Fruit fly (Drosophila melanogaster) whole organism, embryonic: ENCODE results near the gene CG9483.
A peak's percentile ranks its signal among the peaks of the same experiment; 100 is the strongest.

Source experiments
- Adf1 ChIP-seq: fragments of 200-800 bp; sonication (Bioruptor generic); IDR thresholded peaks from 2 replicates; pipeline ENCODE4 v1.3.6; 2022; ENCODE audit warnings: missing biosample characterization, missing genetic modification characterization
- Atf3 ChIP-seq: fragments of 200-800 bp; sonication (Bioruptor generic); optimal IDR thresholded peaks from 3 replicates; lab custom pipeline; 2016; ENCODE audit warnings: missing biosample characterization, missing genetic modification characterization
- CG10462 ChIP-seq: fragments of 200-800 bp; sonication (Bioruptor generic); optimal IDR thresholded peaks from 2 replicates; lab custom pipeline; 2016; ENCODE audit warnings: missing biosample characterization, missing genetic modification characterization
- CG13894 ChIP-seq: fragments of 200-800 bp; sonication (Bioruptor generic); optimal IDR thresholded peaks from 3 replicates; lab custom pipeline; 2018; ENCODE audit warnings: missing biosample characterization, mild to moderate bottlenecking, missing genetic modification characterization, moderate library complexity
- CG14710 ChIP-seq: fragments of 200-800 bp; sonication (Bioruptor generic); optimal IDR thresholded peaks from 3 replicates; lab custom pipeline; 2019; ENCODE audit warnings: missing biosample characterization, mild to moderate bottlenecking, missing genetic modification characterization, moderate library complexity
- CG15011 ChIP-seq: fragments of 200-800 bp; sonication (Bioruptor generic); optimal IDR thresholded peaks from 3 replicates; lab custom pipeline; 2018; ENCODE audit warnings: missing biosample characterization, mild to moderate bottlenecking, missing genetic modification characterization
- CG15601 ChIP-seq: fragments of 200-800 bp; sonication (Bioruptor generic); optimal IDR thresholded peaks from 3 replicates; lab custom pipeline; 2019; ENCODE audit warnings: missing biosample characterization, mild to moderate bottlenecking, missing genetic modification characterization, moderate library complexity
- CG16815 ChIP-seq: fragments of 200-800 bp; sonication (Bioruptor generic); optimal IDR thresholded peaks from 3 replicates; lab custom pipeline; 2017; ENCODE audit warnings: missing biosample characterization, mild to moderate bottlenecking, missing genetic modification characterization
- CG1792 ChIP-seq: fragments of 200-800 bp; sonication (Bioruptor generic); optimal IDR thresholded peaks from 2 replicates; lab custom pipeline; 2016; ENCODE audit warnings: missing biosample characterization, missing genetic modification characterization
- CG2116 ChIP-seq: fragments of 200-800 bp; sonication (Bioruptor generic); optimal IDR thresholded peaks from 3 replicates; lab custom pipeline; 2018; ENCODE audit warnings: missing biosample characterization, mild to moderate bottlenecking, missing genetic modification characterization
- CG30020 ChIP-seq: fragments of 200-800 bp; optimal IDR thresholded peaks from 2 replicates; lab custom pipeline; 2019; ENCODE audit warnings: missing biosample characterization, mild to moderate bottlenecking, missing genetic modification characterization, moderate library complexity
- CG30431 ChIP-seq: fragments of 200-800 bp; sonication (Bioruptor generic); optimal IDR thresholded peaks from 2 replicates; lab custom pipeline; 2017; ENCODE audit warnings: missing biosample characterization, missing genetic modification characterization
- CG31388 ChIP-seq: fragments of 200-800 bp; sonication (Bioruptor generic); optimal IDR thresholded peaks from 2 replicates; lab custom pipeline; 2016; ENCODE audit warnings: missing biosample characterization, missing genetic modification characterization
- CG3163 ChIP-seq: fragments of 200-800 bp; sonication (Bioruptor generic); optimal IDR thresholded peaks from 3 replicates; lab custom pipeline; 2016; ENCODE audit warnings: missing biosample characterization, missing genetic modification characterization
- CG32767 ChIP-seq: fragments of 200-800 bp; sonication (Bioruptor generic); IDR thresholded peaks from 2 replicates; pipeline ENCODE4 v1.3.6; 2022; ENCODE audit warnings: missing biosample characterization, missing genetic modification characterization
- CG3281 ChIP-seq: fragments of 200-800 bp; sonication (Bioruptor generic); optimal IDR thresholded peaks from 3 replicates; lab custom pipeline; 2017; ENCODE audit warnings: missing biosample characterization, mild to moderate bottlenecking, missing genetic modification characterization
- CG33213 ChIP-seq: fragments of 200-800 bp; sonication (Bioruptor generic); optimal IDR thresholded peaks from 3 replicates; lab custom pipeline; 2016; ENCODE audit warnings: missing biosample characterization, missing genetic modification characterization
- CG4404 ChIP-seq: fragments of 200-800 bp; sonication (Bioruptor generic); IDR thresholded peaks from 2 replicates; pipeline ENCODE4 v1.3.6; 2022; ENCODE audit warnings: missing biosample characterization, missing genetic modification characterization
- CG6765 ChIP-seq: fragments of 200-800 bp; sonication (Bioruptor generic); optimal IDR thresholded peaks from 3 replicates; lab custom pipeline; 2017; ENCODE audit warnings: missing biosample characterization, mild to moderate bottlenecking, missing genetic modification characterization
- CG8388 ChIP-seq: fragments of 200-800 bp; sonication (Bioruptor generic); optimal IDR thresholded peaks from 2 replicates; lab custom pipeline; 2019; ENCODE audit warnings: missing biosample characterization, mild to moderate bottlenecking, missing genetic modification characterization, moderate library complexity
- CG9609 ChIP-seq: fragments of 200-800 bp; sonication (Bioruptor generic); optimal IDR thresholded peaks from 3 replicates; lab custom pipeline; 2016; ENCODE audit warnings: missing biosample characterization, missing genetic modification characterization
- CG9727 ChIP-seq: fragments of 200-800 bp; sonication (Bioruptor generic); optimal IDR thresholded peaks from 3 replicates; lab custom pipeline; 2017; ENCODE audit warnings: missing biosample characterization, mild to moderate bottlenecking, missing genetic modification characterization
- CHES-1-like ChIP-seq: fragments of 200-800 bp; sonication (Bioruptor generic); optimal IDR thresholded peaks from 2 replicates; lab custom pipeline; 2016; ENCODE audit warnings: missing biosample characterization, missing genetic modification characterization
- Ets97D ChIP-seq: fragments of 200-800 bp; sonication (Bioruptor generic); optimal IDR thresholded peaks from 3 replicates; lab custom pipeline; 2016; ENCODE audit warnings: missing biosample characterization, missing genetic modification characterization
- HLH3B ChIP-seq: fragments of 200-800 bp; sonication (Bioruptor generic); IDR thresholded peaks from 2 replicates; pipeline ENCODE4 v1.3.6; 2022; ENCODE audit warnings: missing biosample characterization, missing genetic modification characterization
- Hr78 ChIP-seq, 2 experiments: fragments of 200-800 bp in 1 of 2; fragments of >200 bp in 1 of 2; sonication (Bioruptor generic) in 1 of 2; optimal IDR thresholded peaks; 2 replicates each; lab custom pipeline; 2017 to 2019; ENCODE audit warnings: missing biosample characterization in 2 of 2, missing genetic modification characterization in 2 of 2, mild to moderate bottlenecking in 1 of 2, moderate library complexity in 1 of 2
- Jarid2 ChIP-seq: fragments of 200-800 bp; sonication (Bioruptor generic); optimal IDR thresholded peaks from 3 replicates; lab custom pipeline; 2017; ENCODE audit warnings: mild to moderate bottlenecking, missing biosample characterization, missing genetic modification reagents, missing genetic modification characterization
- MESR4 ChIP-seq: fragments of 200-800 bp; sonication (Bioruptor generic); optimal IDR thresholded peaks from 2 replicates; lab custom pipeline; 2018; ENCODE audit warnings: missing biosample characterization, mild to moderate bottlenecking, missing genetic modification characterization, moderate library complexity
- NC2β ChIP-seq: fragments of 200-800 bp; sonication (Bioruptor generic); optimal IDR thresholded peaks from 2 replicates; lab custom pipeline; 2016; ENCODE audit warnings: missing biosample characterization, missing genetic modification characterization
- Nf-YB ChIP-seq: fragments of 200-800 bp; sonication (Bioruptor generic); optimal IDR thresholded peaks from 3 replicates; lab custom pipeline; 2019; ENCODE audit warnings: missing biosample characterization, mild to moderate bottlenecking, missing genetic modification characterization, moderate library complexity
- Ptx1 ChIP-seq: fragments of 200-800 bp; sonication (Bioruptor generic); IDR thresholded peaks from 2 replicates; pipeline ENCODE4 v1.3.6; 2022; ENCODE audit warnings: missing biosample characterization, missing genetic modification characterization
- Rx ChIP-seq: fragments of 200-800 bp; sonication (Bioruptor generic); IDR thresholded peaks from 2 replicates; pipeline ENCODE4 v1.3.6; 2022; ENCODE audit warnings: missing biosample characterization, missing genetic modification characterization
- ara ChIP-seq: fragments of 200-800 bp; sonication (Bioruptor generic); IDR thresholded peaks from 2 replicates; pipeline ENCODE4 v1.3.6; 2022; ENCODE audit warnings: missing biosample characterization, missing genetic modification characterization
- bigmax ChIP-seq: fragments of 200-800 bp; sonication (Bioruptor generic); optimal IDR thresholded peaks from 2 replicates; lab custom pipeline; 2018; ENCODE audit warnings: missing biosample characterization, mild to moderate bottlenecking, missing genetic modification characterization
- caup ChIP-seq: fragments of 200-800 bp; sonication (Bioruptor generic); optimal IDR thresholded peaks from 3 replicates; lab custom pipeline; 2017; ENCODE audit warnings: missing biosample characterization, mild to moderate bottlenecking, missing genetic modification characterization, moderate library complexity; ENCODE audit not compliant: severe bottlenecking
- da ChIP-seq: fragments of 200-800 bp; sonication (Bioruptor generic); optimal IDR thresholded peaks from 2 replicates; lab custom pipeline; 2016; ENCODE audit warnings: missing biosample characterization, missing genetic modification characterization
- dm ChIP-seq: fragments of 200-800 bp; sonication (Bioruptor generic); optimal IDR thresholded peaks from 3 replicates; lab custom pipeline; 2016; ENCODE audit warnings: missing biosample characterization, missing genetic modification characterization
- fd96Cb ChIP-seq: fragments of 200-800 bp; sonication (Bioruptor generic); optimal IDR thresholded peaks from 2 replicates; lab custom pipeline; 2018; ENCODE audit warnings: missing biosample characterization, mild to moderate bottlenecking, missing genetic modification characterization, moderate library complexity
- gce ChIP-seq: fragments of 200-800 bp; sonication (Bioruptor generic); IDR thresholded peaks from 3 replicates; pipeline ENCODE4 v1.3.6; 2022; ENCODE audit warnings: missing biosample characterization, missing genetic modification characterization
- hb ChIP-seq: fragments of 200-800 bp; sonication (Bioruptor generic); IDR thresholded peaks from 3 replicates; pipeline ENCODE4 v1.3.6; 2022; ENCODE audit warnings: missing biosample characterization, missing genetic modification characterization; ENCODE audit not compliant: partially characterized antibody
- her ChIP-seq: fragments of 200-800 bp; sonication (Bioruptor generic); optimal IDR thresholded peaks from 2 replicates; lab custom pipeline; 2016; ENCODE audit warnings: missing biosample characterization, missing genetic modification characterization
- otp ChIP-seq: fragments of 200-800 bp; sonication (Bioruptor generic); IDR thresholded peaks from 3 replicates; pipeline ENCODE4, ENCODE4 v1.3.6; 2022; ENCODE audit warnings: missing biosample characterization, missing genetic modification characterization
- repo ChIP-seq: fragments of 200-800 bp; sonication (Bioruptor generic); optimal IDR thresholded peaks from 2 replicates; lab custom pipeline; 2016; ENCODE audit warnings: missing biosample characterization, missing genetic modification characterization
- seq ChIP-seq: fragments of 200-800 bp; sonication (Bioruptor generic); IDR thresholded peaks from 2 replicates; pipeline ENCODE4 v1.3.6; 2022; ENCODE audit warnings: missing biosample characterization, missing genetic modification characterization
- sqz ChIP-seq: fragments of 200-800 bp; sonication (Bioruptor generic); optimal IDR thresholded peaks from 3 replicates; lab custom pipeline; 2018; ENCODE audit warnings: missing biosample characterization, mild to moderate bottlenecking, missing genetic modification characterization
- tll ChIP-seq, 2 experiments: fragments of 200-800 bp in 1 of 2; fragments of >200 bp in 1 of 2; sonication (Bioruptor generic) in 1 of 2; optimal IDR thresholded peaks; 2 replicates each; lab custom pipeline; 2017 to 2019; ENCODE audit warnings: missing biosample characterization in 2 of 2, missing genetic modification characterization in 2 of 2, mild to moderate bottlenecking in 1 of 2, moderate library complexity in 1 of 2
- trh ChIP-seq: fragments of 200-800 bp; sonication (Bioruptor generic); optimal IDR thresholded peaks from 2 replicates; lab custom pipeline; 2016; ENCODE audit warnings: missing biosample characterization, missing genetic modification characterization
- vfl ChIP-seq: fragments of 200-800 bp; sonication (Bioruptor generic); optimal IDR thresholded peaks from 2 replicates; lab custom pipeline; 2016; ENCODE audit warnings: missing biosample characterization, missing genetic modification characterization
- z ChIP-seq: fragments of 200-800 bp; sonication (Bioruptor generic); IDR thresholded peaks from 3 replicates; pipeline ENCODE4 v1.3.6; 2022; ENCODE audit warnings: missing biosample characterization, missing genetic modification characterization
- zen ChIP-seq: fragments of 200-800 bp; sonication (Bioruptor generic); optimal IDR thresholded peaks from 3 replicates; lab custom pipeline; 2018; ENCODE audit warnings: missing biosample characterization, mild to moderate bottlenecking, missing genetic modification characterization, moderate library complexity

The CG9483 gene

dm6 chr2L:8845931-8846330 lies 20.6 kb upstream of the CG9483 start:
- TF ChIP-seq CG30431 (GFP tag; lab: Kevin White, UChicago) = peak; percentile 78
- TF ChIP-seq CG15601 (tag; lab: Kevin White, UChicago) = peak; percentile 63
- TF ChIP-seq CG2116 (GFP tag; lab: Kevin White, UChicago) = peak; percentile 77
- TF ChIP-seq MESR4 = peak; percentile 41
- TF ChIP-seq Hr78 (GFP tag; optimal IDR thresholded peaks at IDR 0.05; lab: Kevin White, UChicago) = peak in 1 of 2 experiments; percentile 33
- TF ChIP-seq trh (GFP tag; lab: Kevin White, UChicago) = peak; percentile 46
- TF ChIP-seq CG13894 (tag; lab: Kevin White, UChicago) = no peak
- peak; percentile 44; the same call in 1 of the 2 replicates for TF ChIP-seq seq (GFP tag; lab: Robert Waterston, UW)
- TF ChIP-seq CG10462 (GFP tag; lab: Kevin White, UChicago) = peak; percentile 81
- TF ChIP-seq CG14710 (tag; lab: Kevin White, UChicago) = peak; percentile 58
- TF ChIP-seq CG16815 (GFP tag; lab: Kevin White, UChicago) = peak; percentile 49
- peak; percentile 62 for TF ChIP-seq CG3281 (GFP tag; lab: Kevin White, UChicago)
- TF ChIP-seq sqz = peak; percentile 35
- TF ChIP-seq repo = no peak
- TF ChIP-seq fd96Cb (tag; lab: Kevin White, UChicago) = peak; percentile 4
- peak; percentile 78 for TF ChIP-seq vfl (GFP tag; lab: Kevin White, UChicago)
- no peak for TF ChIP-seq Adf1 (GFP tag; lab: Robert Waterston, UW)
- no peak for TF ChIP-seq Rx
- peak; percentile 2 for TF ChIP-seq bigmax (GFP tag; lab: Kevin White, UChicago)
- peak; percentile 49 for TF ChIP-seq CG6765
- no peak for TF ChIP-seq CG30020 (tag; lab: Kevin White, UChicago)
- peak in 1 of 2 experiments; percentile 100 for TF ChIP-seq tll (GFP tag; optimal IDR thresholded peaks at IDR 0.05; lab: Kevin White, UChicago)
- peak; percentile 77 for TF ChIP-seq CG3163 (GFP tag; lab: Kevin White, UChicago)
- TF ChIP-seq z (GFP tag; lab: Robert Waterston, UW) = peak; percentile 65; the same call in 2 of the 3 replicates
- peak; percentile 67 for TF ChIP-seq Nf-YB (GFP tag; lab: Kevin White, UChicago)
- TF ChIP-seq Jarid2 (GFP tag; lab: Kevin White, UChicago) = peak; percentile 45
- peak; percentile 94 for TF ChIP-seq zen (tag; lab: Kevin White, UChicago)
- TF ChIP-seq CG32767 (GFP tag; lab: Robert Waterston, UW) = 0 out of 2 replicates have a peak, but pooled peaks have one; percentile 36
- TF ChIP-seq CG8388 (GFP tag; lab: Kevin White, UChicago) = peak; percentile 59
- peak; percentile 62 for TF ChIP-seq CG1792 (GFP tag; lab: Kevin White, UChicago)
- peak; percentile 82 for TF ChIP-seq CG9609 (GFP tag; lab: Kevin White, UChicago)
- peak; percentile 83; the same call in 2 of the 3 replicates for TF ChIP-seq otp
- no peak for TF ChIP-seq CG31388 (GFP tag; lab: Kevin White, UChicago)
- peak; percentile 10 for TF ChIP-seq Ets97D (GFP tag; lab: Kevin White, UChicago)
- peak; percentile 75 for TF ChIP-seq ara
- peak; percentile 52 for TF ChIP-seq CG15011 (GFP tag; lab: Kevin White, UChicago)
- peak; percentile 41 for TF ChIP-seq dm (GFP tag; lab: Kevin White, UChicago)
- no peak for TF ChIP-seq Ptx1 (GFP tag; lab: Robert Waterston, UW)
- peak; percentile 83 for TF ChIP-seq caup (GFP tag; lab: Kevin White, UChicago)
- TF ChIP-seq gce (GFP tag; lab: Robert Waterston, UW) = 0 out of 3 replicates have a peak, but pooled peaks have one; percentile 10
- peak; percentile 95 for TF ChIP-seq CHES-1-like (GFP tag; lab: Kevin White, UChicago)
- TF ChIP-seq CG9727 (GFP tag; lab: Kevin White, UChicago) = peak; percentile 92
- peak; percentile 82 for TF ChIP-seq CG33213 (GFP tag; lab: Kevin White, UChicago)
- TF ChIP-seq her (GFP tag; lab: Kevin White, UChicago) = peak; percentile 91
- peak; percentile 40; the same call in 1 of the 2 replicates for TF ChIP-seq HLH3B (GFP tag; lab: Robert Waterston, UW)
- peak; percentile 93 for TF ChIP-seq NC2β (GFP tag; lab: Kevin White, UChicago)
- TF ChIP-seq Atf3 (GFP tag; lab: Kevin White, UChicago) = peak; percentile 56
- TF ChIP-seq CG4404 (GFP tag; lab: Robert Waterston, UW) = peak; percentile 17; the same call in 1 of the 2 replicates
- TF ChIP-seq hb (GFP tag; lab: Robert Waterston, UW) = no peak
- peak; percentile 89 for TF ChIP-seq da (GFP tag; lab: Kevin White, UChicago)
